Worm (Caenorhabditis elegans) whole organism, dauer: ENCODE measurements around the gene srw-112.
"Not testable (repeated sequence)": the region's sequence is repeated elsewhere in the genome, so short reads cannot be mapped to it uniquely, and the experiment has no call there.

Experiments
- unc-62 ChIP-seq: sonication (generic microtip); optimal IDR thresholded peaks from 2 replicates; lab custom pipeline; 2017; ENCODE audit warnings: missing biosample characterization, missing genetic modification reagents, missing genetic modification characterization

The srw-112 gene

DNA sequence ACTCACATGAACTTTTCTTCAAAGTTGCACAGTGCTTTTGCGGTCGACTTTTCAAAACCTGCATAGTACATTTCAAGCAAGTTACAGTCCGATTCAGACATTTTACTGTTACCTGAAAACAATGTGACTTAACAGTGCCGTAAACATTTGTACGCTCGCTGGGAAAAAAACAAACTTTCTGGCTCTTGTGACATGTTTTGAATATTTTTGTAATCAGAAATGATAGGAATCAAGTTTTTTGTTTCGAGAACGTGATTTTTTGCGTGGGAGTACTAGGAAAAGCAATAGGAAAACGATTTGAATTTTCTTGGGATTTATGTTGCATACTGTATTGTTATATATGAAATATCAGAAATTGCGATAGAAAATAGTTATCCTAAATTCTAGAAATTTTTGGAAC, 9.8 kb downstream of the srw-112 start, which contains the start of gene srw-120:
Gene srw-120, minus strand, starts transcription at position 101 of the 400 bp plus-strand sequence.
- no peak for TF ChIP-seq unc-62 (GFP tag; lab: Kevin White, UChicago)

DNA sequence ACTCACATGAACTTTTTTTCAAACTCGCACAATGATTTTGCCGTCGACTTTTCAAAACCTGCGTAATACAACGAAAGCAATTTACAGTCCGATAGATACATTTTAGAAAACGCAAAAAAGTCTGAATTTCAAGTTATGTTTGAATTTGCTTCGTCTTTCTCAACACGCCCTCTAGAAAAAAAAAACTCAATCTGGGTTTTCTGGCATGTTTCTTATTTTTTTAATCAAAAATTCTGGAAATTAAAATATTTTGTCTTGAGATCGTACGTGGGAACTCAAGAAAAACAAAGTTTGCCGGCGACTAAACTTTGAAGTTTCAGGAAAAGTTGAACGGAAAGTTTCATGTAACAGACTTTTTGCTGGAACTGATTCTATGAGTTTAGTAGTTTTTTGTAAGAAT, 12.0 kb downstream of the srw-112 start, which contains the start of gene srw-115:
Gene srw-115, minus strand, starts transcription at position 101 of the 400 bp plus-strand sequence.
- TF ChIP-seq unc-62 (GFP tag; lab: Kevin White, UChicago) = no peak

- no peak for TF ChIP-seq unc-62 (GFP tag; lab: Kevin White, UChicago)
Observed at ce11 chrV:2992060-2992459, 13.8 kb downstream of the srw-112 start.

DNA sequence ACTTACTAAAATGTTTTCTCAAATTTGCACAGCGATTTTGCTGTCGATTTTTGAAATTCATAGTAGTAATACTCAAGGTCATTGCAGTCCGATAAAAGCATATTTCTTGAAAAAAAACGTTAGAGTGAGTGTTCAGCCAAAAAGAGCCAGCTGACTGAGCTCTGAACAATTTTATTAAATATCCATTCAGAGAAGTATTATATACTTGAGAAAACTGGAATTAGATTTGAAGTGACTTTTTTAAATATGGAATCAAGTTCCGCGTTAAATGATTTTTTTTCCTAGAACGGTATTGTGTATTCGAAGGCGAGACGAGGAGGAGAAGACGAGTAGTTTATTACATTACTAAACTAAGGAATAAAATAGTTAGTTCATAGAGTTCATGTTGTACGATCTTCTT, 14.4 kb downstream of the srw-112 start, which contains the start of gene srw-121:
Gene srw-121, minus strand, starts transcription at position 101 of the 400 bp plus-strand sequence.
- TF ChIP-seq unc-62 (GFP tag; lab: Kevin White, UChicago) = no peak

DNA sequence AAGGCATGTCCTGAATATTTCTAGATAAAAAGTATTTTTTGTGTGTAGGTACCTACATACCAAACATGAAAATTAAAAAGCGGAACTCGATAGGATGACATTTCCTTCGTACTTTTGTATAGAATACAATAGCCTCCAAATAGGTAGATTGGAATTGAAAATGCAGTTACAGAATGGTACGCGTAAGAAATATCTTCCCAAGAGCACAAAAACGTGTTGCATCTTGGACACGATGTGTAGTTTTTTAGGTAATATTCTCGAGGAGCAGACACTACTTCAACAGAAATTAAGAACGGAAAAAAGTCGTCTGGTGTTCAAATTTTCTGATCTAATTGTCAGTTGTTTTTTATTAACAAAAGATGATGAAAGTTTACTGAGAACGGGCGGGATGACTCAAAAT, 18.5 kb downstream of the srw-112 start, which contains the start of gene srh-85:
Gene srh-85, minus strand, starts transcription at position 101 of the 400 bp plus-strand sequence.
- TF ChIP-seq unc-62 (GFP tag; lab: Kevin White, UChicago) = no peak

ce11 chrV:2985309-2985708, 20.6 kb downstream of the srw-112 start, which contains the start of gene srw-139:
TSS of gene srw-139 (minus strand) at chrV:2985409.
- TF ChIP-seq unc-62 (GFP tag; lab: Kevin White, UChicago) = no peak

ce11 chrV:2983351-2983750, 22.5 kb downstream of the srw-112 start, which contains the start of gene srw-117:
TSS of gene srw-117 (minus strand) at chrV:2983451.
- no peak for TF ChIP-seq unc-62 (GFP tag; lab: Kevin White, UChicago)

DNA sequence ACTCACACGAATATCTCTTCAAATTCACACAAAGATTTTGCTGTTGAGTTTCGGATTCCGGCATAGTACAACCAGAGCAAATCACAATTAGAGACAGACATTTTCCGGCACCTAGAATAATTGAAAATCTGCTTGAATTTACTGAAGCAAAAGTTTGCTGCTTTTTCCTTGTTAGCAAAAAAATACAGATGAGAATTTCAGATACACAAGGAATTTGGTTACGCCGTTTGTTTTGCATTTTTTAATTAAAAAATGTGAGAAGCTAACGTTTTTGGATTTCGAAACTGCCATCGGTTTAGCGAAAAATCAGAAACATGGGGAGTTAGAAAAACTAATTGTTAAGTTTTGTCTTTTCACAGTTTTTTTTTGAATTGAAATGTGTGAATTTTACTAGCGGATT, 25.9 kb downstream of the srw-112 start, which contains the start of gene srw-118:
Gene srw-118, minus strand, starts transcription at position 101 of the 400 bp plus-strand sequence.
- TF ChIP-seq unc-62 (GFP tag; lab: Kevin White, UChicago) = no peak

ce11 chrV:2976287-2976686, 29.6 kb downstream of the srw-112 start, which contains the start of gene srw-124:
TSS of gene srw-124 (plus strand) at chrV:2976587.
- no peak for TF ChIP-seq unc-62 (GFP tag; lab: Kevin White, UChicago)

- TF ChIP-seq unc-62 (GFP tag; lab: Kevin White, UChicago) = not testable (repeated sequence)
Observed at ce11 chrV:2975285-2975684, 30.6 kb downstream of the srw-112 start, which contains the start of gene srw-123. TSS of gene srw-123 (minus strand) at chrV:2975385.

ce11 chrV:2971307-2971999, 34.4 kb downstream of the srw-112 start, which contains the start of gene srw-129:
TSS of gene srw-129 (plus strand) at chrV:2971949.
- TF ChIP-seq unc-62 (GFP tag; lab: Kevin White, UChicago) = no peak

- TF ChIP-seq unc-62 (GFP tag; lab: Kevin White, UChicago) = no peak
Observed at ce11 chrV:2964786-2965185, 41.1 kb downstream of the srw-112 start, which contains the start of gene srh-88. TSS of gene srh-88 (minus strand) at chrV:2964886.

- no peak for TF ChIP-seq unc-62 (GFP tag; lab: Kevin White, UChicago)
Observed at ce11 chrV:2962960-2963359, 42.9 kb downstream of the srw-112 start, which contains the start of gene srw-138. TSS of gene srw-138 (minus strand) at chrV:2963060.

ce11 chrV:2960894-2961293, 45.0 kb downstream of the srw-112 start, which contains the start of gene srw-144:
TSS of gene srw-144 (minus strand) at chrV:2960994.
- TF ChIP-seq unc-62 (GFP tag; lab: Kevin White, UChicago) = no peak

DNA sequence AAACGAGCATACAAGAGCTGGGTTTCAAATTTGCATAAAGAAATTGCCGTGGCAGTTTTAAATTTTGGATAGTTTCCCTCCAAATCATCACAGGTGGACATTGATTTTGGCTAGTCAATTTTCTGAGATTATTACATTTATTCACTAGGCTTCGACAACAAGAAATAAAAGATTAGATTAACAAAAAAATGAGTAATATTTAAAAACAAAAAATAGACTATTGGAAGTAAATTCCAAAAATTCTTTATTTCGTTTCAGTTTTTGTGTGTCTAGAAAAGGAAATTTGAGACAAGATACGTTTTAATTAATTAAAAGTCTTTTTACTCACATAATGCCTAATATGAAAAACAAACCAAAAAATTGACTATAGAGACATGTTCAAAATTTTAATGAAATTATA, 47.7 kb downstream of the srw-112 start, which contains the start of gene srw-142:
Gene srw-142, minus strand, starts transcription at position 101 of the 400 bp plus-strand sequence.
- no peak for TF ChIP-seq unc-62 (GFP tag; lab: Kevin White, UChicago)

- not testable (repeated sequence) for TF ChIP-seq unc-62 (GFP tag; lab: Kevin White, UChicago)
Observed at ce11 chrV:2955342-2955741, 50.5 kb downstream of the srw-112 start, which contains the start of gene srh-248. TSS of gene srh-248 (minus strand) at chrV:2955442.
